Worm (Caenorhabditis elegans): ENCODE data around the gene srh-241.

Gene srh-241

ce11 chrV:2826815-2827214 is 42.6 kb downstream of the srh-241 start, which contains the start of gene T03D3.5:
Gene T03D3.5, minus strand, starts transcription at chrV:2826835.
- TF ChIP-seq fkh-10 (GFP tag; optimal IDR thresholded peaks at IDR 0.05), result no peak
- no peak for TF ChIP-seq egl-13 (tag; optimal IDR thresholded peaks at IDR 0.05)
- TF ChIP-seq nhr-11 (tag; optimal IDR thresholded peaks at IDR 0.05), result no peak
- peak in 2 of 3 experiments; percentile 19 to 20 for TF ChIP-seq dpl-1 (GFP tag; optimal IDR thresholded peaks at IDR 0.05)
- TF ChIP-seq mef-2 (tag; optimal IDR thresholded peaks at IDR 0.05), result no peak
- no peak for TF ChIP-seq nhr-28 (tag; optimal IDR thresholded peaks at IDR 0.05)
- TF ChIP-seq blmp-1 (tag; optimal IDR thresholded peaks at IDR 0.05), result no peak
- TF ChIP-seq hpl-2 (GFP tag; optimal IDR thresholded peaks at IDR 0.05), result no peak
- TF ChIP-seq ces-1 (GFP tag; optimal IDR thresholded peaks at IDR 0.05), result no peak
- TF ChIP-seq sup-37 (GFP tag; optimal IDR thresholded peaks at IDR 0.05), result no peak
- no peak for TF ChIP-seq ceh-88 (GFP tag; IDR thresholded peaks at IDR 0.05)
- TF ChIP-seq lin-39 (tag; optimal IDR thresholded peaks at IDR 0.05), result no peak
- no peak for TF ChIP-seq nhr-237 (tag; optimal IDR thresholded peaks at IDR 0.05)
- peak; percentile 61 to 65 for TF ChIP-seq efl-1 (optimal IDR thresholded peaks at IDR 0.05)
- TF ChIP-seq efl-1 (GFP tag; optimal IDR thresholded peaks at IDR 0.05 in 1 of 2), result peak in 1 of 2 experiments; percentile 92
- TF ChIP-seq lin-14 (GFP tag; optimal IDR thresholded peaks at IDR 0.05), result no peak

ce11 chrV:2825978-2826377 is 43.4 kb downstream of the srh-241 start:
- TF ChIP-seq lin-14 (GFP tag; optimal IDR thresholded peaks at IDR 0.05) (no peak), ztf-4 (tag; optimal IDR thresholded peaks at IDR 0.05) (no peak), hlh-17 (GFP tag; optimal IDR thresholded peaks at IDR 0.05; ENCODE audit: borderline replicate concordance) (no peak), unc-62 (GFP tag; optimal IDR thresholded peaks at IDR 0.05) (no peak), pax-3 (tag; optimal IDR thresholded peaks at IDR 0.05) (no peak), mep-1 (tag; optimal IDR thresholded peaks at IDR 0.05) (no peak), nhr-12 (tag; optimal IDR thresholded peaks at IDR 0.05) (no peak), sox-4 (tag; optimal IDR thresholded peaks at IDR 0.05) (no peak), ces-1 (GFP tag; optimal IDR thresholded peaks at IDR 0.05) (no peak), nhr-20 (tag; optimal IDR thresholded peaks at IDR 0.05) (no peak), C34B4.2 (tag; optimal IDR thresholded peaks at IDR 0.05) (no peak), alr-1 (tag; optimal IDR thresholded peaks at IDR 0.05; ENCODE audit: borderline replicate concordance) (no peak), skn-1 (tag; optimal IDR thresholded peaks at IDR 0.05) (no peak), xbp-1 (tag; optimal IDR thresholded peaks at IDR 0.05) (no peak), zip-4 (GFP tag; optimal IDR thresholded peaks at IDR 0.05) (no peak), mab-9 (GFP tag; IDR thresholded peaks at IDR 0.05) (no peak), egl-27 (tag; optimal IDR thresholded peaks at IDR 0.05) (no peak), pag-3 (tag; optimal IDR thresholded peaks at IDR 0.05; ENCODE audit: borderline replicate concordance, insufficient read depth) (no peak)

- TF ChIP-seq swsn-7 (tag; optimal IDR thresholded peaks at IDR 0.05) (no peak), snpc-4 (tag; optimal IDR thresholded peaks at IDR 0.05) (peak; percentile 29)
These were observed 47.7 kb downstream of the srh-241 start, which contains the start of gene srh-36 for ce11 chrV:2821618-2822272. Gene srh-36, minus strand, starts transcription at chrV:2821668.

ce11 chrV:2818117-2818516 is 51.3 kb downstream of the srh-241 start, which contains the start of gene srt-34:
Gene srt-34, minus strand, starts transcription at chrV:2818217.
- TF ChIP-seq nhr-85 (tag), result peak; percentile 12
- no peak for TF ChIP-seq hpl-2 (GFP tag; optimal IDR thresholded peaks at IDR 0.05)
- no peak for TF ChIP-seq ces-1 (GFP tag; optimal IDR thresholded peaks at IDR 0.05)
- TF ChIP-seq egl-13 (tag; optimal IDR thresholded peaks at IDR 0.05), result no peak
- TF ChIP-seq mdl-1 (tag; optimal IDR thresholded peaks at IDR 0.05), result no peak
- TF ChIP-seq jun-1 (tag; optimal IDR thresholded peaks at IDR 0.05), result no peak
- TF ChIP-seq nhr-90 (tag; optimal IDR thresholded peaks at IDR 0.05; ENCODE audit: poor library complexity), result no peak

All from whole organism, L1 larva.